Worm (Caenorhabditis elegans) whole organism, late embryonic: ENCODE measurements around the gene elp-1.

Experiments
- T23F11.4 ChIP-seq: fragments of 200-800 bp; sonication (Bioruptor generic); optimal IDR thresholded peaks from 2 replicates; lab custom pipeline; 2018; ENCODE audit warnings: mild to moderate bottlenecking, missing genetic modification characterization, missing compliant biosample characterization
- ama-1 ChIP-seq: fragments of 150-350 bp; optimal IDR thresholded peaks from 2 replicates; lab custom pipeline; 2014
- hlh-30 ChIP-seq: sonication (generic microtip); optimal IDR thresholded peaks from 2 replicates; lab custom pipeline; 2017; ENCODE audit warnings: antibody characterized with exemption, missing genetic modification characterization, missing compliant biosample characterization; ENCODE audit not compliant: insufficient read depth
- lim-6 ChIP-seq: sonication (generic microtip); optimal IDR thresholded peaks from 2 replicates; lab custom pipeline; 2016; ENCODE audit warnings: missing genetic modification characterization, missing compliant biosample characterization
- nfya-1 ChIP-seq: sonication (generic microtip); optimal IDR thresholded peaks from 2 replicates; lab custom pipeline; 2017; ENCODE audit warnings: missing genetic modification characterization, mild to moderate bottlenecking, missing compliant biosample characterization, antibody characterized with exemption, moderate library complexity
- nhr-11 ChIP-seq: fragments of 150-350 bp; optimal IDR thresholded peaks from 2 replicates; lab custom pipeline; 2014; ENCODE audit warnings: missing biosample characterization, missing genetic modification characterization
- pat-9 ChIP-seq: fragments of 200-800 bp; sonication (Bioruptor generic); optimal IDR thresholded peaks from 2 replicates; lab custom pipeline; 2018; ENCODE audit warnings: mild to moderate bottlenecking, missing genetic modification characterization, moderate library complexity, missing compliant biosample characterization
- pha-4 ChIP-seq: fragments of 150-350 bp; optimal IDR thresholded peaks from 2 replicates; lab custom pipeline; 2018; ENCODE audit warnings: missing biosample characterization, missing genetic modification reagents, missing genetic modification characterization
- rnt-1 ChIP-seq: sonication (generic microtip); optimal IDR thresholded peaks from 2 replicates; lab custom pipeline; 2016; ENCODE audit warnings: missing genetic modification characterization, missing compliant biosample characterization
- sox-4 ChIP-seq: sonication (generic microtip); optimal IDR thresholded peaks from 2 replicates; lab custom pipeline; 2017; ENCODE audit warnings: mild to moderate bottlenecking, missing genetic modification characterization, inconsistent platforms, missing compliant biosample characterization
- ztf-16 ChIP-seq: sonication (generic microtip); optimal IDR thresholded peaks from 2 replicates; lab custom pipeline; 2017; ENCODE audit warnings: missing genetic modification characterization, missing compliant biosample characterization

DNA sequence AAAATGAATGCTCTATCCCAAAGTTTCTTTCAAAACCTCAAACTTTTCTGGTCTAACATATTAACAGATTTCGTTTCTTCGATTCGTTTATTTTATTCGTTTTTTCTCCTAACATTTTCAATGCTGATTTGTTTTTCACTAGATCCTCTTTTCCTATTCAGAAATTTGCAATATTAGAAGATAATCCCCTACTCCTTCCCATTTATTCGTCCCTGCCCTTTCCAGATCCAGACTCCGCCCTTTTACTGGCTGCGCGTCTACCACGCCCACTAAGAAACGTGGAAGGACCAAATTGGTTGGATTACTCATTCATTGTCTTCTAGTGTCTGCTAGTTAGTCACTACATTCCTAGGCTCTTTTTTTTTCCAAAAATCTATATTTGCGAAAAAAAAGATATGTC lies 48.0 kb downstream of the elp-1 start, which contains the start of gene Y44A6C.2:
- no peak for TF ChIP-seq lim-6 (tag; lab: Kevin White, UChicago)
- no peak for TF ChIP-seq sox-4
- no peak for TF ChIP-seq nfya-1 (tag; lab: Kevin White, UChicago)
- TF ChIP-seq pha-4 (tag; lab: Kevin White, UChicago) = no peak
- no peak for TF ChIP-seq nhr-11 (tag; lab: Kevin White, UChicago)
- no peak for TF ChIP-seq ztf-16
- TF ChIP-seq ama-1 (lab: Kevin White, UChicago) = no peak
- TF ChIP-seq rnt-1 (tag; lab: Kevin White, UChicago) = no peak
- TF ChIP-seq pat-9 (tag; lab: Kevin White, UChicago) = no peak
- no peak for TF ChIP-seq hlh-30 (tag; lab: Kevin White, UChicago)
- no peak for TF ChIP-seq T23F11.4 (GFP tag; lab: Kevin White, UChicago)
